Worm (Caenorhabditis elegans): ENCODE results near the gene T06D8.2.

T06D8.2 gene

ce11 chrII:11238869-11239647, 12.6 kb downstream of the T06D8.2 start, which contains the start of the genes rpn-9 and T06D8.9 (continued):
- TF ChIP-seq let-607 (tag; optimal IDR thresholded peaks at IDR 0.05) (no peak), xnd-1 (tag; optimal IDR thresholded peaks at IDR 0.05) (peak; percentile 65), egl-18 (GFP tag; IDR thresholded peaks at IDR 0.05) (no peak), madf-6 (GFP tag; IDR thresholded peaks at IDR 0.05) (peak; percentile 90), dpl-1 (GFP tag; optimal IDR thresholded peaks at IDR 0.05) (peak; percentile 66), ztf-3 (GFP tag; optimal IDR thresholded peaks at IDR 0.05) (no peak), nfyb-1 (GFP tag; IDR thresholded peaks at IDR 0.05) (peak; percentile 20; the same call in 1 of the 2 replicates), madf-3 (GFP tag; IDR thresholded peaks at IDR 0.05) (0 out of 2 replicates have a peak, but pooled peaks have one; percentile 15), ceh-27 (GFP tag; optimal IDR thresholded peaks at IDR 0.05) (peak; percentile 54), athp-1 (tag; optimal IDR thresholded peaks at IDR 0.05) (peak; percentile 52), ztf-26 (tag; optimal IDR thresholded peaks at IDR 0.05) (no peak), lsy-27 (tag; optimal IDR thresholded peaks at IDR 0.05; ENCODE audit: borderline replicate concordance, insufficient read depth) (no peak), rcor-1 (GFP tag; IDR thresholded peaks at IDR 0.05) (peak; percentile 76), nfya-1 (tag; optimal IDR thresholded peaks at IDR 0.05; ENCODE audit: borderline replicate concordance, insufficient read depth) (no peak), ztf-18 (tag; optimal IDR thresholded peaks at IDR 0.05) (peak; percentile 77), hlh-12 (tag; optimal IDR thresholded peaks at IDR 0.05) (no peak), tlf-1 (GFP tag; optimal IDR thresholded peaks at IDR 0.05) (peak; percentile 57), F57C9.4 (tag; optimal IDR thresholded peaks at IDR 0.05) (no peak), F49E8.2 (tag; optimal IDR thresholded peaks at IDR 0.05; ENCODE audit: insufficient read depth) (peak; percentile 66), F57A8.1 (GFP tag; optimal IDR thresholded peaks at IDR 0.05) (no peak), lag-1 (GFP tag; IDR thresholded peaks at IDR 0.05) (no peak), ama-1 (optimal IDR thresholded peaks at IDR 0.05) (no peak), ama-1 (GFP tag; optimal IDR thresholded peaks at IDR 0.05) (no peak), F52B5.7 (tag; optimal IDR thresholded peaks at IDR 0.05) (no peak), egl-44 (GFP tag; IDR thresholded peaks at IDR 0.05) (no peak), efl-1 (GFP tag; optimal IDR thresholded peaks at IDR 0.05) (peak; percentile 79), B0261.1 (tag; optimal IDR thresholded peaks at IDR 0.05) (no peak), cebp-2 (GFP tag; IDR thresholded peaks at IDR 0.05) (no peak), nhr-80 (tag; optimal IDR thresholded peaks at IDR 0.05) (peak; percentile 64), F37B4.10 (GFP tag; IDR thresholded peaks at IDR 0.05) (no peak), F10E7.11 (tag; optimal IDR thresholded peaks at IDR 0.05) (no peak), F33H1.4 (GFP tag; IDR thresholded peaks at IDR 0.05) (peak; percentile 84), C17E4.6 (GFP tag; IDR thresholded peaks at IDR 0.05) (0 out of 2 replicates have a peak, but pooled peaks have one; percentile 10), zfh-2 (GFP tag; conservative IDR thresholded peaks at IDR 0.05) (no peak), ztf-28 (GFP tag; IDR thresholded peaks at IDR 0.05) (no peak), hmg-1.2 (GFP tag; IDR thresholded peaks at IDR 0.05) (peak; percentile 95), D2030.7 (GFP tag; IDR thresholded peaks at IDR 0.05) (peak; percentile 89), Y53F4B.3 (GFP tag; IDR thresholded peaks at IDR 0.05) (no peak), sdz-38 (tag; optimal IDR thresholded peaks at IDR 0.05) (no peak), snpc-4 (GFP tag; optimal IDR thresholded peaks at IDR 0.05) (peak; percentile 17), snpc-4 (tag; optimal IDR thresholded peaks at IDR 0.05) (peak; percentile 70 to 80 (median 76)), unc-130 (GFP tag; optimal IDR thresholded peaks at IDR 0.05) (peak; percentile 70), him-1 (tag; optimal IDR thresholded peaks at IDR 0.05) (no peak), ekl-4 (GFP tag; IDR thresholded peaks at IDR 0.05) (peak; percentile 68), K12H6.12 (tag; optimal IDR thresholded peaks at IDR 0.05) (peak; percentile 48), cebp-1 (GFP tag; IDR thresholded peaks at IDR 0.05) (no peak; the same call in 1 of the 2 replicates), cebp-1 (tag; optimal IDR thresholded peaks at IDR 0.05) (peak; percentile 64), T07F8.4 (tag; optimal IDR thresholded peaks at IDR 0.05) (no peak)

All from whole organism, young adult.